Worm (Caenorhabditis elegans) whole organism, L3 larva: Measurements from ENCODE around the gene C14A6.3.

Experiments used
- aly-2 ChIP-seq: fragments of 150-350 bp; optimal IDR thresholded peaks from 2 replicates; lab custom pipeline; 2014; ENCODE audit warnings: missing biosample characterization, missing genetic modification characterization
- ama-1 ChIP-seq: fragments of 150-350 bp; optimal IDR thresholded peaks from 2 replicates; lab custom pipeline; 2018
- egl-27 ChIP-seq: sonication (generic microtip); optimal IDR thresholded peaks from 4 replicates; lab custom pipeline; 2017; ENCODE audit warnings: missing biosample characterization, missing genetic modification reagents, missing genetic modification characterization
- jun-1 ChIP-seq: fragments of 150-350 bp; optimal IDR thresholded peaks from 2 replicates; lab custom pipeline; 2014; ENCODE audit warnings: missing biosample characterization, missing genetic modification reagents, missing genetic modification characterization
- lin-39 ChIP-seq: fragments of 150-350 bp; optimal IDR thresholded peaks from 2 replicates; lab custom pipeline; 2018; ENCODE audit warnings: missing biosample characterization, missing genetic modification reagents, missing genetic modification characterization
- tbx-2 ChIP-seq: sonication (generic microtip); optimal IDR thresholded peaks from 2 replicates; lab custom pipeline; 2016; ENCODE audit warnings: mild to moderate bottlenecking, missing genetic modification characterization, missing compliant biosample characterization
- unc-39 ChIP-seq: sonication (generic microtip); optimal IDR thresholded peaks from 4 replicates; lab custom pipeline; 2017; ENCODE audit warnings: missing biosample characterization, missing genetic modification characterization
- ztf-4 ChIP-seq: fragments of 150-350 bp; optimal IDR thresholded peaks from 2 replicates; lab custom pipeline; 2014; ENCODE audit warnings: missing biosample characterization, missing genetic modification characterization

ce11 chrV:18128545-18128944, 17.6 kb upstream of the C14A6.3 start:
- no peak for TF ChIP-seq jun-1 (tag; lab: Kevin White, UChicago)
- TF ChIP-seq ama-1 (lab: Kevin White, UChicago): no peak
- TF ChIP-seq aly-2 (tag; lab: Kevin White, UChicago): no peak
- no peak for TF ChIP-seq egl-27 (tag; lab: Kevin White, UChicago)
- no peak for TF ChIP-seq unc-39 (tag; lab: Kevin White, UChicago)
- TF ChIP-seq lin-39 (tag; lab: Kevin White, UChicago): no peak
- TF ChIP-seq tbx-2 (tag; lab: Kevin White, UChicago): no peak
- no peak for TF ChIP-seq ztf-4 (tag; lab: Kevin White, UChicago)
